Worm (Caenorhabditis elegans): ENCODE measurements around the gene C49C3.11.

DNA sequence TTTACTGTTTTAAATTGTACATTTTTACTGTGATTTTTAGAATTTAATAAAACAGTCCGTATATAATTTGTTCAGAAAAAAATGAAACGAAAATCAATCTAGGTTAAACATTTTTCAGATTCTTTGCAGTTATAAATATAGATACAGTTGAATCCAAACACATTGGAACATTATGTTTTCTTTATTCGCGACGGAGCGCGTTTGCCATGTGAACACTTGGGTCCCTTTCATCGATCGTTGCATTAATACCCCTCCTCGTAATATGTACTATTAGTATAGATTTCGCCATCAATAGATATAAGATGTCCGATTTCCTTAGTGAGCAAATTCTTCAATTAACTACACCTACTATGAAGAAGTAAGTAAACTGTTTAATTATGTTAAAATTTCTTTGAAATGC is 8.6 kb upstream of the C49C3.11 start, which contains the start of gene C49C3.8:
- TF ChIP-seq klf-2 (GFP tag; conservative IDR thresholded peaks at IDR 0.05) (no peak), flt-1 (GFP tag; IDR thresholded peaks at IDR 0.05) (no peak), med-1 (GFP tag; optimal IDR thresholded peaks at IDR 0.05; ENCODE audit: insufficient read depth) (no peak), ztf-23 (GFP tag; IDR thresholded peaks at IDR 0.05) (no peak), tab-1 (GFP tag; IDR thresholded peaks at IDR 0.05) (no peak), ztf-29 (GFP tag; IDR thresholded peaks at IDR 0.05) (no peak), T22C8.4 (GFP tag; IDR thresholded peaks at IDR 0.05) (no peak), ref-1 (GFP tag; conservative IDR thresholded peaks at IDR 0.05) (no peak), cog-1 (tag; optimal IDR thresholded peaks at IDR 0.05) (no peak)
